Fruit fly (Drosophila melanogaster) whole organism, wandering third instar larva: Measurements from ENCODE around the gene fon.
A peak's percentile ranks its signal among the peaks of the same experiment; 100 is the strongest.

Source experiments
- Abd-B ChIP-seq: fragments of >200 bp; optimal IDR thresholded peaks from 2 replicates; lab custom pipeline; 2017; ENCODE audit warnings: missing biosample characterization, missing genetic modification characterization
- CG32264 ChIP-seq: fragments of 200-800 bp; sonication (Bioruptor generic); optimal IDR thresholded peaks from 2 replicates; lab custom pipeline; 2016; ENCODE audit warnings: missing biosample characterization, missing genetic modification characterization
- CG9705 ChIP-seq: fragments of 200-800 bp; sonication (Bioruptor generic); optimal IDR thresholded peaks from 2 replicates; lab custom pipeline; 2018; ENCODE audit warnings: missing biosample characterization, mild to moderate bottlenecking, missing genetic modification characterization
- CrebA ChIP-seq: fragments of 200-800 bp; sonication (Bioruptor generic); optimal IDR thresholded peaks from 2 replicates; lab custom pipeline; 2016; ENCODE audit warnings: missing biosample characterization, mild to moderate bottlenecking, missing genetic modification characterization, borderline replicate concordance
- Dfd ChIP-seq: fragments of >200 bp; optimal IDR thresholded peaks from 2 replicates; lab custom pipeline; 2017; ENCODE audit warnings: missing biosample characterization, missing genetic modification characterization
- Dif ChIP-seq: fragments of 200-275, 200-300 bp; sonication (Bioruptor generic); optimal IDR thresholded peaks from 2 replicates; lab custom pipeline; 2018; ENCODE audit warnings: missing biosample characterization, missing genetic modification characterization; ENCODE audit not compliant: partially characterized antibody
- GATAd ChIP-seq: sonication (Bioruptor generic); optimal IDR thresholded peaks from 2 replicates; lab custom pipeline; 2016; ENCODE audit warnings: missing biosample characterization, missing genetic modification characterization
- HLH106 ChIP-seq: fragments of 200-800 bp; optimal IDR thresholded peaks from 3 replicates; lab custom pipeline; 2019; ENCODE audit warnings: missing biosample characterization, mild to moderate bottlenecking, missing genetic modification characterization, moderate library complexity
- Hnf4 ChIP-seq: fragments of 200-800 bp; sonication (Bioruptor generic); optimal IDR thresholded peaks from 2 replicates; lab custom pipeline; 2016; ENCODE audit warnings: missing biosample characterization, mild to moderate bottlenecking, missing genetic modification characterization
- Hr78 ChIP-seq: fragments of >200 bp; optimal IDR thresholded peaks from 2 replicates; lab custom pipeline; 2017; ENCODE audit warnings: missing biosample characterization, missing genetic modification characterization
- Hr83 ChIP-seq: fragments of 200-300 bp; sonication (Bioruptor generic); optimal IDR thresholded peaks from 2 replicates; lab custom pipeline; 2016; ENCODE audit warnings: missing biosample characterization, mild to moderate bottlenecking, missing genetic modification characterization, moderate library complexity; ENCODE audit not compliant: poor library complexity, severe bottlenecking
- Jra ChIP-seq: sonication (Bioruptor generic); optimal IDR thresholded peaks from 2 replicates; lab custom pipeline; 2016; ENCODE audit warnings: missing biosample characterization, missing genetic modification characterization
- Mio ChIP-seq: sonication (Bioruptor generic); optimal IDR thresholded peaks from 2 replicates; lab custom pipeline; 2016; ENCODE audit warnings: missing biosample characterization, missing genetic modification characterization
- Myc ChIP-seq: fragments of >200 bp; optimal IDR thresholded peaks from 2 replicates; lab custom pipeline; 2017
- N ChIP-seq: fragments of >200 bp; optimal IDR thresholded peaks from 2 replicates; lab custom pipeline; 2018; ENCODE audit warnings: missing biosample characterization, missing external identifiers, missing genetic modification characterization
- OdsH ChIP-seq: fragments of 200-800 bp; sonication (Bioruptor generic); optimal IDR thresholded peaks from 2 replicates; lab custom pipeline; 2016; ENCODE audit warnings: missing biosample characterization, mild to moderate bottlenecking, missing genetic modification characterization
- Rel ChIP-seq, 2 experiments: fragments of 200-800 bp; sonication (Bioruptor generic) in 1 of 2; optimal IDR thresholded peaks; 2 replicates in 1 of 2; 3 replicates in 1 of 2; lab custom pipeline; 2016 to 2019; ENCODE audit warnings: mild to moderate bottlenecking in 2 of 2, missing biosample characterization in 2 of 2, missing genetic modification characterization in 2 of 2, moderate library complexity in 1 of 2
- Sp1 ChIP-seq: fragments of 200-800 bp; sonication (Bioruptor generic); optimal IDR thresholded peaks from 3 replicates; lab custom pipeline; 2019; ENCODE audit warnings: missing biosample characterization, mild to moderate bottlenecking, missing genetic modification characterization, moderate library complexity
- Vsx2 ChIP-seq: fragments of 200-300, 225-300 bp; sonication (Bioruptor generic); optimal IDR thresholded peaks from 2 replicates; lab custom pipeline; 2018; ENCODE audit warnings: missing biosample characterization, missing genetic modification characterization; ENCODE audit not compliant: partially characterized antibody
- br ChIP-seq: fragments of 200-800 bp; sonication (Bioruptor generic); optimal IDR thresholded peaks from 2 replicates; lab custom pipeline; 2016; ENCODE audit warnings: missing biosample characterization, missing genetic modification characterization
- brk ChIP-seq: fragments of 200-800 bp; sonication (Bioruptor generic); optimal IDR thresholded peaks from 2 replicates; lab custom pipeline; 2016; ENCODE audit warnings: missing biosample characterization, mild to moderate bottlenecking, missing genetic modification characterization
- dmrt93B ChIP-seq: fragments of 200-800 bp; sonication (Bioruptor generic); optimal IDR thresholded peaks from 2 replicates; lab custom pipeline; 2018; ENCODE audit warnings: missing biosample characterization, mild to moderate bottlenecking, missing genetic modification characterization
- dsf ChIP-seq: sonication (Bioruptor generic); optimal IDR thresholded peaks from 2 replicates; lab custom pipeline; 2016; ENCODE audit warnings: missing biosample characterization, missing genetic modification characterization, borderline replicate concordance
- ey ChIP-seq: fragments of 200-800 bp; sonication (Bioruptor generic); optimal IDR thresholded peaks from 2 replicates; lab custom pipeline; 2016; ENCODE audit warnings: missing biosample characterization, missing genetic modification characterization
- foxo ChIP-seq, 2 experiments: fragments of 200-800 bp; sonication (Bioruptor generic); optimal IDR thresholded peaks; 2 replicates in 1 of 2; 3 replicates in 1 of 2; lab custom pipeline; 2016 to 2017; ENCODE audit warnings: missing biosample characterization in 2 of 2, missing genetic modification characterization in 2 of 2
- fru ChIP-seq: fragments of 200-800 bp; sonication (Bioruptor generic); optimal IDR thresholded peaks from 3 replicates; lab custom pipeline; 2016; ENCODE audit warnings: missing biosample characterization, mild to moderate bottlenecking, missing genetic modification characterization
- h ChIP-seq: fragments of 200-800 bp; sonication (Bioruptor generic); optimal IDR thresholded peaks from 3 replicates; lab custom pipeline; 2016; ENCODE audit warnings: missing biosample characterization, mild to moderate bottlenecking, missing genetic modification characterization
- jim ChIP-seq: fragments of 175-275, 200-325 bp; sonication (Bioruptor generic); optimal IDR thresholded peaks from 2 replicates; lab custom pipeline; 2016; ENCODE audit warnings: missing biosample characterization, mild to moderate bottlenecking, missing genetic modification characterization
- lola ChIP-seq: fragments of >200 bp; optimal IDR thresholded peaks from 2 replicates; lab custom pipeline; 2017; ENCODE audit warnings: missing biosample characterization, missing genetic modification characterization
- pan ChIP-seq: fragments of >200 bp; optimal IDR thresholded peaks from 2 replicates; lab custom pipeline; 2017
- psq ChIP-seq: fragments of 200-800 bp; sonication (Bioruptor generic); optimal IDR thresholded peaks from 3 replicates; lab custom pipeline; 2017; ENCODE audit warnings: missing biosample characterization, mild to moderate bottlenecking, missing genetic modification characterization, moderate library complexity
- rgr ChIP-seq: fragments of 200-800 bp; sonication (Bioruptor generic); optimal IDR thresholded peaks from 3 replicates; lab custom pipeline; 2016; ENCODE audit warnings: missing biosample characterization, mild to moderate bottlenecking, missing genetic modification characterization
- sage ChIP-seq: fragments of 200-800 bp; sonication (Bioruptor generic); optimal IDR thresholded peaks from 2 replicates; lab custom pipeline; 2016; ENCODE audit warnings: missing biosample characterization, mild to moderate bottlenecking, missing genetic modification characterization
- sv ChIP-seq: fragments of 200-800 bp; sonication (Bioruptor generic); optimal IDR thresholded peaks from 3 replicates; lab custom pipeline; 2016; ENCODE audit warnings: missing biosample characterization, missing genetic modification characterization
- tai ChIP-seq: sonication (Bioruptor generic); optimal IDR thresholded peaks from 2 replicates; lab custom pipeline; 2016; ENCODE audit warnings: missing biosample characterization, missing genetic modification characterization
- usp ChIP-seq: fragments of >200 bp; optimal IDR thresholded peaks from 2 replicates; lab custom pipeline; 2017; ENCODE audit warnings: missing biosample characterization, missing genetic modification characterization
- woc ChIP-seq: sonication (Bioruptor generic); optimal IDR thresholded peaks from 2 replicates; lab custom pipeline; 2016; ENCODE audit warnings: missing biosample characterization, mild to moderate bottlenecking, missing genetic modification characterization

The fon gene

dm6 chr2L:19342767-19343166 lies 43.2 kb downstream of the fon start:
- TF ChIP-seq OdsH (GFP tag; lab: Kevin White, UChicago) (no peak), rgr (GFP tag; lab: Kevin White, UChicago) (peak; percentile 13), pan (lab: Kevin White, UChicago) (no peak), Jra (GFP tag; lab: Kevin White, UChicago) (no peak), HLH106 (peak; percentile 12), fru (GFP tag; lab: Kevin White, UChicago) (peak; percentile 32), CrebA (GFP tag; lab: Kevin White, UChicago) (no peak), Sp1 (GFP tag; lab: Kevin White, UChicago) (peak; percentile 4), N (GFP tag; lab: Kevin White, UChicago) (no peak), dmrt93B (GFP tag; lab: Kevin White, UChicago) (no peak), woc (peak; percentile 15), Abd-B (GFP tag; lab: Kevin White, UChicago) (no peak), br (GFP tag; lab: Kevin White, UChicago) (peak; percentile 14), foxo (GFP tag; optimal IDR thresholded peaks at IDR 0.05; lab: Kevin White, UChicago) (peak in 1 of 2 experiments; percentile 26), Hnf4 (no peak), ey (peak; percentile 31), jim (GFP tag; lab: Kevin White, UChicago) (no peak), h (GFP tag; lab: Kevin White, UChicago) (peak; percentile 23)

dm6 chr2L:19342018-19342417 lies 44.0 kb downstream of the fon start:
- TF ChIP-seq dsf (GFP tag; lab: Kevin White, UChicago) (no peak), Rel (GFP tag; optimal IDR thresholded peaks at IDR 0.05; lab: Kevin White, UChicago) (no peak), Rel (tag; optimal IDR thresholded peaks at IDR 0.05; lab: Kevin White, UChicago) (no peak), br (GFP tag; lab: Kevin White, UChicago) (no peak), N (GFP tag; lab: Kevin White, UChicago) (no peak), CG32264 (GFP tag; lab: Kevin White, UChicago) (no peak), Dif (GFP tag; lab: Kevin White, UChicago) (no peak), dmrt93B (GFP tag; lab: Kevin White, UChicago) (no peak), pan (lab: Kevin White, UChicago) (no peak), tai (GFP tag; lab: Kevin White, UChicago) (no peak), Dfd (GFP tag; lab: Kevin White, UChicago) (no peak), brk (GFP tag; lab: Kevin White, UChicago) (no peak), Vsx2 (GFP tag; lab: Kevin White, UChicago) (no peak), fru (GFP tag; lab: Kevin White, UChicago) (peak; percentile 20), Myc (lab: Kevin White, UChicago) (no peak), OdsH (GFP tag; lab: Kevin White, UChicago) (no peak), ey (peak; percentile 12), sv (GFP tag; lab: Kevin White, UChicago) (no peak), CrebA (GFP tag; lab: Kevin White, UChicago) (no peak), Abd-B (GFP tag; lab: Kevin White, UChicago) (no peak), usp (GFP tag; lab: Kevin White, UChicago) (no peak), psq (no peak), CG9705 (GFP tag; lab: Kevin White, UChicago) (no peak), sage (GFP tag; lab: Kevin White, UChicago) (no peak), Hnf4 (peak; percentile 1), Hr83 (GFP tag; lab: Kevin White, UChicago) (no peak), rgr (GFP tag; lab: Kevin White, UChicago) (peak; percentile 1), woc (no peak), Sp1 (GFP tag; lab: Kevin White, UChicago) (no peak), lola (GFP tag; lab: Kevin White, UChicago) (no peak), foxo (GFP tag; optimal IDR thresholded peaks at IDR 0.05; lab: Kevin White, UChicago) (peak in 1 of 2 experiments; percentile 10), Mio (GFP tag; lab: Kevin White, UChicago) (no peak), HLH106 (peak; percentile 16), GATAd (GFP tag; lab: Kevin White, UChicago) (no peak), h (GFP tag; lab: Kevin White, UChicago) (peak; percentile 9), Hr78 (GFP tag; lab: Kevin White, UChicago) (no peak), jim (GFP tag; lab: Kevin White, UChicago) (no peak)
